Fruit fly (Drosophila melanogaster): ENCODE measurements around the gene r.

Gene r

DNA sequence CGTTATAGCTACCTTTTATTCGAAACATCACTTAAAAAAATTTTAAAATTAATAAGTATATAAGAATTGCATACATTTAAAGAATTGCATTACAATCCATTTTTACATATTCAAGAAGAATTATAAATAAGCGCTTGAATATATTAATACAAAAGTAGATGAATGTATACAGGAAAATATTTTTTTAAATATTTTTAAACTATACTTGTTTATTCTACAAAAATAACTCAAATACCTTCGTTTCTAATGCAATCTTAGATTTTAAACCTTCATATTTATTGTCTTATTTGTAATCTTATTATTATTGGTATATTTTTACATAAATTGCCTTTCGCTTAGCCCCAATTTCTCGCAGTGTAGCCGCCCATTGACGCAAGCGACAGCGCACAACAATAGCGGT lies 22.0 kb downstream of the r start (continued):
- TF ChIP-seq CG11294 (GFP tag; IDR thresholded peaks at IDR 0.05) = no peak
- TF ChIP-seq CG15336 (GFP tag; IDR thresholded peaks at IDR 0.05) = peak; percentile 49
- TF ChIP-seq ss (GFP tag; optimal IDR thresholded peaks at IDR 0.05) = no peak
- TF ChIP-seq Eip75B (GFP tag; optimal IDR thresholded peaks at IDR 0.05) = no peak
- TF ChIP-seq CG34406 (GFP tag; optimal IDR thresholded peaks at IDR 0.05) = peak; percentile 45
- peak; percentile 38 for TF ChIP-seq achi (GFP tag; optimal IDR thresholded peaks at IDR 0.05)
- TF ChIP-seq CG8319 (GFP tag; optimal IDR thresholded peaks at IDR 0.05) = no peak
- TF ChIP-seq Eip78C (GFP tag) = peak; percentile 62
- no peak for TF ChIP-seq CG9139 (GFP tag; optimal IDR thresholded peaks at IDR 0.05)
- no peak for TF ChIP-seq vri (GFP tag; optimal IDR thresholded peaks at IDR 0.05)
- no peak for TF ChIP-seq lz (GFP tag; optimal IDR thresholded peaks at IDR 0.05)
- TF ChIP-seq topi (GFP tag; optimal IDR thresholded peaks at IDR 0.05) = no peak
- TF ChIP-seq Sox15 (GFP tag; optimal IDR thresholded peaks at IDR 0.05) = no peak
- peak; percentile 53 for TF ChIP-seq CG32006 (GFP tag; optimal IDR thresholded peaks at IDR 0.05)
- peak; percentile 13 for TF ChIP-seq CG3919 (GFP tag; optimal IDR thresholded peaks at IDR 0.05)
- TF ChIP-seq OdsH (GFP tag; optimal IDR thresholded peaks at IDR 0.05) = peak; percentile 19
- peak in 1 of 2 experiments; percentile 24 for TF ChIP-seq salr (GFP tag; optimal IDR thresholded peaks at IDR 0.05)
- TF ChIP-seq CG1621 (tag; optimal IDR thresholded peaks at IDR 0.05) = no peak
- TF ChIP-seq CG11762 (GFP tag; optimal IDR thresholded peaks at IDR 0.05; ENCODE audit: insufficient read depth) = no peak
- TF ChIP-seq Sox14 (GFP tag; optimal IDR thresholded peaks at IDR 0.05) = no peak
- no peak for TF ChIP-seq fd59A (GFP tag; optimal IDR thresholded peaks at IDR 0.05)
- no peak for TF ChIP-seq Ets21C (GFP tag; optimal IDR thresholded peaks at IDR 0.05)
- no peak for TF ChIP-seq CG6276 (GFP tag; optimal IDR thresholded peaks at IDR 0.05)
- no peak for TF ChIP-seq fd85E (GFP tag; optimal IDR thresholded peaks at IDR 0.05)
- TF ChIP-seq CG4318 (GFP tag; optimal IDR thresholded peaks at IDR 0.05) = no peak
- no peak for TF ChIP-seq CG11902 (GFP tag; optimal IDR thresholded peaks at IDR 0.05)
- peak; percentile 4 for TF ChIP-seq CG6792 (GFP tag; optimal IDR thresholded peaks at IDR 0.05)
- no peak for TF ChIP-seq spab (GFP tag; optimal IDR thresholded peaks at IDR 0.05)
- peak; percentile 20 for TF ChIP-seq acj6 (GFP tag; optimal IDR thresholded peaks at IDR 0.05)
- peak; percentile 37 for TF ChIP-seq esn (GFP tag; optimal IDR thresholded peaks at IDR 0.05)
- no peak for TF ChIP-seq cyc (GFP tag; optimal IDR thresholded peaks at IDR 0.05)
- TF ChIP-seq CG31627 (GFP tag; optimal IDR thresholded peaks at IDR 0.05) = no peak
- no peak for TF ChIP-seq Eip93F (GFP tag; optimal IDR thresholded peaks at IDR 0.05)
- TF ChIP-seq pdm3 (GFP tag; optimal IDR thresholded peaks at IDR 0.05) = no peak
- TF ChIP-seq CG6854 (GFP tag; optimal IDR thresholded peaks at IDR 0.05) = no peak
- TF ChIP-seq CG10631 (GFP tag; optimal IDR thresholded peaks at IDR 0.05) = peak; percentile 17
- TF ChIP-seq fkh (GFP tag; optimal IDR thresholded peaks at IDR 0.05) = no peak

DNA sequence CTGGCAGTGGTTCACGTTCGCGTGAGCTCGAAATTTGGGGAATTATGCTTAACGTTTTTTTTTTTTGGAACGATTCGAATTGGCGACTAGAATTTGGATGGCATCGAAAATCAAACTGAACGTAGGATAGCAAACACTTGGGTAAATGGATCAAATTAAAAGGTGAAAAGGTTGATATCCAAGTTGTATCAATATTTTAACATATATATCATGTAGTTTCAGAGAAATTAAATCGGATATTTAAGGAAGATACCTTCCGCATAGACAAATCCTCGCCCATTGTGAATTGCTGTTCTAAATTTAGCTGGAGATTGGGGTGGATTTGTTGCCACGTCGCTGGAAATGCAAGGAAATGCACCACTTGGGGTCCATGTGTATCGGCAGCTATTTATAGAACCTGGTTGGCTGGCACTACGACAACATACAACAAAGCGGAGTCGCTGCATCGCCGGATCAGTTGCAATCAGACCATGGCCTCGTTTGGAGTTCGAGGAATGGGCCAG lies 23.7 kb downstream of the r start, which contains the start of the genes CG13010 and sing:
Gene CG13010 (minus strand): TSS at position 101 of the 503 bp plus-strand sequence.
Gene sing (plus strand): TSS at position 453 of the 503 bp plus-strand sequence.
- TF ChIP-seq CG6163 (GFP tag; IDR thresholded peaks at IDR 0.05) (no peak), Hr39 (GFP tag; optimal IDR thresholded peaks at IDR 0.05) (no peak), CG31627 (GFP tag; optimal IDR thresholded peaks at IDR 0.05) (no peak), lz (GFP tag; optimal IDR thresholded peaks at IDR 0.05) (no peak), Sox15 (GFP tag; optimal IDR thresholded peaks at IDR 0.05) (no peak), eg (GFP tag; IDR thresholded peaks at IDR 0.05) (no peak), CG8119 (GFP tag; IDR thresholded peaks at IDR 0.05) (no peak), Eip93F (GFP tag; optimal IDR thresholded peaks at IDR 0.05) (no peak), CG11294 (GFP tag; IDR thresholded peaks at IDR 0.05) (no peak), CG8632 (GFP tag; optimal IDR thresholded peaks at IDR 0.05) (no peak), CG34406 (GFP tag; optimal IDR thresholded peaks at IDR 0.05) (no peak), net (GFP tag; optimal IDR thresholded peaks at IDR 0.05) (no peak)
